Worm (Caenorhabditis elegans) whole organism, L2 larva: Measurements from ENCODE around the gene pgp-11.

ENCODE experiments used
- C34F6.9 ChIP-seq: fragments of 150-350 bp; optimal IDR thresholded peaks from 2 replicates; lab custom pipeline; 2014; ENCODE audit warnings: missing biosample characterization, missing genetic modification characterization
- aly-2 ChIP-seq: fragments of 150-350 bp; optimal IDR thresholded peaks from 2 replicates; lab custom pipeline; 2014; ENCODE audit warnings: missing biosample characterization, missing genetic modification characterization
- blmp-1 ChIP-seq: sonication (generic microtip); optimal IDR thresholded peaks from 2 replicates; lab custom pipeline; 2017; ENCODE audit warnings: missing genetic modification characterization, mild to moderate bottlenecking, missing compliant biosample characterization, antibody characterized with exemption, moderate library complexity; ENCODE audit not compliant: insufficient read depth
- ceh-82 ChIP-seq: fragments of 150-350 bp; optimal IDR thresholded peaks from 2 replicates; lab custom pipeline; 2014; ENCODE audit warnings: missing biosample characterization, missing genetic modification characterization
- fos-1 ChIP-seq: fragments of 150-350 bp; optimal IDR thresholded peaks from 2 replicates; lab custom pipeline; 2014; ENCODE audit warnings: missing biosample characterization, missing genetic modification characterization
- lin-11 ChIP-seq: fragments of 150-350 bp; sonication (generic microtip); optimal IDR thresholded peaks from 2 replicates; lab custom pipeline; 2014; ENCODE audit warnings: missing biosample characterization, missing genetic modification characterization, inconsistent platforms, mixed read lengths
- mdl-1 ChIP-seq, 2 experiments: fragments of 150-350 bp in 1 of 2; sonication (generic microtip) in 1 of 2; optimal IDR thresholded peaks; 2 replicates each; lab custom pipeline; 2017; ENCODE audit warnings: missing biosample characterization in 2 of 2, missing genetic modification characterization in 2 of 2
- nhr-11 ChIP-seq: fragments of 150-350 bp; optimal IDR thresholded peaks from 2 replicates; lab custom pipeline; 2014; ENCODE audit warnings: missing biosample characterization, missing genetic modification characterization
- nhr-237 ChIP-seq: fragments of 150-350 bp; optimal IDR thresholded peaks from 2 replicates; lab custom pipeline; 2014; ENCODE audit warnings: missing biosample characterization, missing genetic modification characterization
- nhr-25 ChIP-seq: fragments of 150-350 bp; sonication (generic microtip); optimal IDR thresholded peaks from 3 replicates; lab custom pipeline; 2014; ENCODE audit warnings: missing biosample characterization, missing genetic modification characterization
- nhr-77 ChIP-seq: fragments of 150-350 bp; optimal IDR thresholded peaks from 2 replicates; lab custom pipeline; 2014; ENCODE audit warnings: missing biosample characterization, missing genetic modification characterization
- unc-62 ChIP-seq: fragments of 150-350 bp; optimal IDR thresholded peaks from 2 replicates; lab custom pipeline; 2014; ENCODE audit warnings: missing biosample characterization, missing genetic modification reagents, missing genetic modification characterization
- ztf-11 ChIP-seq: sonication (generic microtip); optimal IDR thresholded peaks from 2 replicates; lab custom pipeline; 2017; ENCODE audit warnings: missing biosample characterization, missing genetic modification characterization
- ztf-4 ChIP-seq: fragments of 150-350 bp; optimal IDR thresholded peaks from 2 replicates; lab custom pipeline; 2014; ENCODE audit warnings: missing biosample characterization, missing genetic modification characterization

- TF ChIP-seq C34F6.9 (tag; lab: Kevin White, UChicago) (no peak), ceh-82 (tag; lab: Kevin White, UChicago) (no peak), nhr-77 (tag; lab: Kevin White, UChicago) (no peak), ztf-4 (no peak), mdl-1 (tag; optimal IDR thresholded peaks at IDR 0.05; lab: Kevin White, UChicago) (no peak), lin-11 (no peak), fos-1 (tag; lab: Kevin White, UChicago) (no peak), ztf-11 (no peak), aly-2 (no peak), nhr-11 (no peak), nhr-237 (tag; lab: Kevin White, UChicago) (no peak), unc-62 (no peak), nhr-25 (tag; lab: Kevin White, UChicago) (peak; percentile 55), blmp-1 (tag; lab: Kevin White, UChicago) (no peak)
Observed at ce11 chrII:7946830-7947425, 57.1 kb downstream of the pgp-11 start, which contains the start of gene ZK669.5.
